Fruit fly (Drosophila melanogaster) whole organism, embryonic: ENCODE data around the gene RpS9.

Experiments used
- Blimp-1 ChIP-seq: fragments of 200-800 bp; sonication (Bioruptor generic); optimal IDR thresholded peaks from 3 replicates; lab custom pipeline; 2018; ENCODE audit warnings: missing biosample characterization, missing genetic modification characterization, mild to moderate bottlenecking, moderate library complexity, missing genetic modification reagents
- CG10462 ChIP-seq: fragments of 200-800 bp; sonication (Bioruptor generic); optimal IDR thresholded peaks from 2 replicates; lab custom pipeline; 2016; ENCODE audit warnings: missing biosample characterization, missing genetic modification characterization
- CG11247 ChIP-seq: fragments of 200-800 bp; sonication (Bioruptor generic); IDR thresholded peaks from 2 replicates; pipeline ENCODE4 v1.3.6; 2022; ENCODE audit warnings: missing biosample characterization, missing genetic modification characterization
- CG11398 ChIP-seq: fragments of 200-800 bp; sonication (Bioruptor generic); optimal IDR thresholded peaks from 2 replicates; lab custom pipeline; 2016; ENCODE audit warnings: missing biosample characterization, missing genetic modification characterization
- CG11456 ChIP-seq: fragments of 200-800 bp; sonication (Bioruptor generic); IDR thresholded peaks from 3 replicates; pipeline ENCODE4 v1.3.6; 2022; ENCODE audit warnings: missing biosample characterization, missing genetic modification characterization
- CG13123 ChIP-seq: fragments of 200-800 bp; sonication (Bioruptor generic); optimal IDR thresholded peaks from 2 replicates; lab custom pipeline; 2016; ENCODE audit warnings: missing biosample characterization, missing genetic modification characterization
- CG13287 ChIP-seq: fragments of 200-800 bp; sonication (Bioruptor generic); IDR thresholded peaks from 2 replicates; pipeline ENCODE4 v1.3.6; 2022; ENCODE audit warnings: missing biosample characterization, missing genetic modification characterization; ENCODE audit not compliant: partially characterized antibody
- CG16813 ChIP-seq: fragments of 200-800 bp; sonication (Bioruptor generic); IDR thresholded peaks from 3 replicates; pipeline ENCODE4 v1.3.6; 2022; ENCODE audit warnings: missing biosample characterization, missing genetic modification characterization; ENCODE audit not compliant: partially characterized antibody
- CG17359 ChIP-seq: fragments of 200-800 bp; sonication (Bioruptor generic); optimal IDR thresholded peaks from 3 replicates; lab custom pipeline; 2018; ENCODE audit warnings: missing biosample characterization, mild to moderate bottlenecking, missing genetic modification characterization, moderate library complexity
- CG18476 ChIP-seq: fragments of 200-800 bp; sonication (Bioruptor generic); optimal IDR thresholded peaks from 2 replicates; lab custom pipeline; 2016; ENCODE audit warnings: missing biosample characterization, mild to moderate bottlenecking, missing genetic modification characterization
- CG6791 ChIP-seq: fragments of 200-800 bp; sonication (Bioruptor generic); IDR thresholded peaks from 3 replicates; pipeline ENCODE4 v1.3.6; 2022; ENCODE audit warnings: missing biosample characterization, missing genetic modification characterization; ENCODE audit not compliant: partially characterized antibody
- CG7839 ChIP-seq: fragments of 200-800 bp; sonication (Bioruptor generic); optimal IDR thresholded peaks from 3 replicates; lab custom pipeline; 2018; ENCODE audit warnings: missing biosample characterization, mild to moderate bottlenecking, missing genetic modification characterization, moderate library complexity
- CG9932 ChIP-seq: fragments of 200-800 bp; sonication (Bioruptor generic); IDR thresholded peaks from 2 replicates; pipeline ENCODE4 v1.3.6; 2022; ENCODE audit warnings: missing biosample characterization, missing genetic modification characterization
- D19A ChIP-seq: fragments of 200-800 bp; optimal IDR thresholded peaks from 3 replicates; lab custom pipeline; 2019; ENCODE audit warnings: missing biosample characterization, mild to moderate bottlenecking, missing genetic modification characterization, moderate library complexity
- Deaf1 ChIP-seq: fragments of 200-800 bp; optimal IDR thresholded peaks from 3 replicates; lab custom pipeline; 2019; ENCODE audit warnings: missing biosample characterization, mild to moderate bottlenecking, missing genetic modification characterization, moderate library complexity
- Dp ChIP-seq: fragments of 200-800 bp; sonication (Bioruptor generic); optimal IDR thresholded peaks from 2 replicates; lab custom pipeline; 2018; ENCODE audit warnings: missing biosample characterization, mild to moderate bottlenecking, missing genetic modification characterization, moderate library complexity
- Eip74EF ChIP-seq, 2 experiments: fragments of 200-800 bp in 1 of 2; fragments of >200 bp in 1 of 2; sonication (Bioruptor generic) in 1 of 2; optimal IDR thresholded peaks; 2 replicates each; lab custom pipeline; 2017 to 2019; ENCODE audit warnings: missing biosample characterization in 2 of 2, missing genetic modification characterization in 2 of 2, mild to moderate bottlenecking in 1 of 2, moderate library complexity in 1 of 2
- Jarid2 ChIP-seq: fragments of 200-800 bp; sonication (Bioruptor generic); optimal IDR thresholded peaks from 3 replicates; lab custom pipeline; 2017; ENCODE audit warnings: mild to moderate bottlenecking, missing biosample characterization, missing genetic modification reagents, missing genetic modification characterization
- NC2β ChIP-seq: fragments of 200-800 bp; sonication (Bioruptor generic); optimal IDR thresholded peaks from 2 replicates; lab custom pipeline; 2016; ENCODE audit warnings: missing biosample characterization, missing genetic modification characterization
- NK7.1 ChIP-seq: fragments of 200-800 bp; sonication (Bioruptor generic); optimal IDR thresholded peaks from 3 replicates; lab custom pipeline; 2016; ENCODE audit warnings: missing biosample characterization, missing genetic modification characterization
- Nf-YA ChIP-seq: fragments of 200-800 bp; sonication (Bioruptor generic); IDR thresholded peaks from 2 replicates; pipeline ENCODE4 v1.3.6; 2022; ENCODE audit warnings: missing biosample characterization, missing genetic modification characterization
- Rfx ChIP-seq: fragments of 200-800 bp; sonication (Bioruptor generic); IDR thresholded peaks from 2 replicates; pipeline ENCODE4 v1.3.6; 2022; ENCODE audit warnings: missing biosample characterization, missing genetic modification characterization
- Side ChIP-seq: fragments of 200-800 bp; sonication (Bioruptor generic); optimal IDR thresholded peaks from 2 replicates; lab custom pipeline; 2016; ENCODE audit warnings: missing biosample characterization, missing genetic modification characterization
- Sry-β ChIP-seq: fragments of 200-800 bp; sonication (Bioruptor generic); optimal IDR thresholded peaks from 2 replicates; lab custom pipeline; 2018; ENCODE audit warnings: missing biosample characterization, mild to moderate bottlenecking, missing genetic modification characterization, moderate library complexity
- aop ChIP-seq: fragments of 200-800 bp; sonication (Bioruptor generic); IDR thresholded peaks from 2 replicates; pipeline ENCODE4 v1.3.6; 2022; ENCODE audit warnings: missing biosample characterization, missing genetic modification characterization
- ap ChIP-seq: fragments of 200-800 bp; sonication (Bioruptor generic); IDR thresholded peaks from 2 replicates; pipeline ENCODE4 v1.3.6; 2022; ENCODE audit warnings: missing biosample characterization, missing genetic modification characterization
- bbx ChIP-seq: fragments of 200-800 bp; sonication (Bioruptor generic); IDR thresholded peaks from 2 replicates; pipeline ENCODE4 v1.3.6; 2022; ENCODE audit warnings: missing biosample characterization, missing genetic modification characterization; ENCODE audit not compliant: partially characterized antibody
- cato ChIP-seq: fragments of 200-800 bp; sonication (Bioruptor generic); optimal IDR thresholded peaks from 2 replicates; lab custom pipeline; 2016; ENCODE audit warnings: missing biosample characterization, missing genetic modification characterization, borderline replicate concordance
- chinmo ChIP-seq: fragments of 200-800 bp; sonication (Bioruptor generic); IDR thresholded peaks from 4 replicates; pipeline ENCODE4 v1.3.6; 2022; ENCODE audit warnings: missing biosample characterization, missing genetic modification characterization; ENCODE audit not compliant: partially characterized antibody
- dm ChIP-seq: fragments of 200-800 bp; sonication (Bioruptor generic); optimal IDR thresholded peaks from 3 replicates; lab custom pipeline; 2016; ENCODE audit warnings: missing biosample characterization, missing genetic modification characterization
- eyg ChIP-seq: fragments of 200-800 bp; sonication (Bioruptor generic); optimal IDR thresholded peaks from 3 replicates; lab custom pipeline; 2016; ENCODE audit warnings: missing biosample characterization, missing genetic modification characterization
- fu2 ChIP-seq: fragments of 200-800 bp; sonication (Bioruptor generic); optimal IDR thresholded peaks from 2 replicates; lab custom pipeline; 2016; ENCODE audit warnings: missing biosample characterization, missing genetic modification characterization
- gro ChIP-seq: fragments of 200-800 bp; sonication (Bioruptor generic); optimal IDR thresholded peaks from 2 replicates; lab custom pipeline; 2016; ENCODE audit warnings: missing biosample characterization, missing genetic modification characterization
- hkb ChIP-seq, 2 experiments: fragments of 200-800 bp in 1 of 2; fragments of >200 bp in 1 of 2; sonication (Bioruptor generic) in 1 of 2; IDR thresholded peaks in 1 of 2; optimal IDR thresholded peaks in 1 of 2; 2 replicates each; pipeline versions ENCODE4 v1.3.6 to Lab custom; 2017 to 2022; ENCODE audit warnings: missing biosample characterization in 1 of 2, missing genetic modification characterization in 1 of 2
- insv ChIP-seq, 2 experiments: fragments of 200-800 bp; sonication (Bioruptor generic); optimal IDR thresholded peaks; 3 replicates each; lab custom pipeline; 2016 to 2018; ENCODE audit warnings: missing biosample characterization in 2 of 2, missing genetic modification characterization in 2 of 2
- jigr1 ChIP-seq: fragments of 200-800 bp; sonication (Bioruptor generic); IDR thresholded peaks from 3 replicates; pipeline ENCODE4 v1.3.6; 2022; ENCODE audit warnings: missing biosample characterization, missing genetic modification characterization
- lilli ChIP-seq: fragments of 200-800 bp; sonication (Bioruptor generic); optimal IDR thresholded peaks from 3 replicates; lab custom pipeline; 2016; ENCODE audit warnings: missing biosample characterization, missing genetic modification characterization
- lov ChIP-seq, 2 experiments: fragments of 200-800 bp in 1 of 2; fragments of >200 bp in 1 of 2; sonication (Bioruptor generic) in 1 of 2; IDR thresholded peaks in 1 of 2; optimal IDR thresholded peaks in 1 of 2; 2 replicates in 1 of 2; 3 replicates in 1 of 2; pipeline versions ENCODE4 v1.3.6 to Lab custom; 2017 to 2022; ENCODE audit warnings: missing biosample characterization in 1 of 2, missing genetic modification characterization in 1 of 2
- mam ChIP-seq: fragments of 200-800 bp; sonication (Bioruptor generic); optimal IDR thresholded peaks from 3 replicates; lab custom pipeline; 2016; ENCODE audit warnings: missing biosample characterization, missing genetic modification characterization
- nau ChIP-seq: fragments of 200-800 bp; sonication (Bioruptor generic); optimal IDR thresholded peaks from 3 replicates; lab custom pipeline; 2017; ENCODE audit warnings: missing biosample characterization, mild to moderate bottlenecking, missing genetic modification characterization, missing genetic modification reagents
- oc ChIP-seq: fragments of 200-800 bp; sonication (Bioruptor generic); optimal IDR thresholded peaks from 2 replicates; lab custom pipeline; 2018; ENCODE audit warnings: missing biosample characterization, mild to moderate bottlenecking, missing genetic modification characterization, moderate library complexity
- phol ChIP-seq: fragments of 200-800 bp; sonication (Bioruptor generic); optimal IDR thresholded peaks from 3 replicates; lab custom pipeline; 2018; ENCODE audit warnings: missing biosample characterization, mild to moderate bottlenecking, missing genetic modification characterization, moderate library complexity
- schlank ChIP-seq: fragments of 200-800 bp; sonication (Bioruptor generic); optimal IDR thresholded peaks from 2 replicates; lab custom pipeline; 2018; ENCODE audit warnings: missing biosample characterization, mild to moderate bottlenecking, missing genetic modification characterization
- sima ChIP-seq: fragments of 200-800 bp; sonication (Bioruptor generic); optimal IDR thresholded peaks from 2 replicates; lab custom pipeline; 2016; ENCODE audit warnings: missing biosample characterization, missing genetic modification characterization
- sisA ChIP-seq: fragments of 200-800 bp; sonication (Bioruptor generic); IDR thresholded peaks from 2 replicates; pipeline ENCODE4 v1.3.6; 2022; ENCODE audit warnings: missing biosample characterization, missing genetic modification characterization
- sna ChIP-seq: fragments of 200-800 bp; sonication (Bioruptor generic); IDR thresholded peaks from 2 replicates; pipeline ENCODE4 v1.3.6; 2022; ENCODE audit warnings: missing biosample characterization, missing genetic modification characterization; ENCODE audit not compliant: partially characterized antibody
- ssp ChIP-seq: fragments of 200-800 bp; sonication (Bioruptor generic); IDR thresholded peaks from 2 replicates; pipeline ENCODE4 v1.3.6; 2022; ENCODE audit warnings: missing biosample characterization, missing genetic modification characterization
- trh ChIP-seq: fragments of 200-800 bp; sonication (Bioruptor generic); optimal IDR thresholded peaks from 2 replicates; lab custom pipeline; 2016; ENCODE audit warnings: missing biosample characterization, missing genetic modification characterization

RpS9 gene

DNA sequence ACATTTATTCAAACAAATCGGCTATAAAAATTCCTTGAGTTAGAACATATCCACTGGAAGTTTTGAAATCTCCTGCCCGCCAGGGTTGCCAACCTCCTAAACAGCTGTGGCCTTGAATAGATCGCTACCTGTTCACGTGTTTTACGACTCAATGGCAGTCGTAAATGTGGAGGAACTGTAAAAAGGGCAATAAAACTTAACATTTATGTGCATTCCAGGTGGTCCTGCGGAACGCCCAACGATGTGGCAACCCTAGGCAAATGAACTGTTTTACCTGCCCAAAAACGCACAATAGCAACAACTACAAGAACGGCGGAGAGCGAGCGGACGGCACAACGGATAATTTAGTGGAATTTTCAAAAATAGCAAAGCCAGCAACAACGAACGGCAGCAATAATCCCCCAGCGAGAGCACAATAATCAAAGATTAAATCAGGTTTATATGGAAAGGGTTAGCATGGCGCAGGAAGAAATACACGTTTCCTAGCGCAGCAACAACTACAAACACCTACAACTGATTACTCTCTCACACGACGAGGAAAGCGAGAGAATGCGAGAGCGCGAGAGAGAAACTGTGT, 49.6 kb downstream of the RpS9 start (continued):
- peak; percentile 20; the same call in 1 of the 2 replicates for TF ChIP-seq CG9932 (GFP tag; lab: Robert Waterston, UW)
- TF ChIP-seq Side = no peak
- 0 out of 2 replicates have a peak, but pooled peaks have one; percentile 20 for TF ChIP-seq ap
- TF ChIP-seq sna = no peak
- TF ChIP-seq dm (GFP tag; lab: Kevin White, UChicago) = peak; percentile 13
- TF ChIP-seq CG11247 (GFP tag; lab: Robert Waterston, UW) = 0 out of 2 replicates have a peak, but pooled peaks have one; percentile 31
- no peak for TF ChIP-seq sima (GFP tag; lab: Kevin White, UChicago)
- TF ChIP-seq Blimp-1 (GFP tag; lab: Kevin White, UChicago) = peak; percentile 3
- TF ChIP-seq Eip74EF (GFP tag; optimal IDR thresholded peaks at IDR 0.05; lab: Kevin White, UChicago) = no peak
- no peak for TF ChIP-seq trh
- no peak for TF ChIP-seq Dp (GFP tag; lab: Kevin White, UChicago)
- no peak for TF ChIP-seq CG18476 (GFP tag; lab: Kevin White, UChicago)
- TF ChIP-seq lov (optimal IDR thresholded peaks at IDR 0.05; lab: Kevin White, UChicago) = no peak
- no peak for TF ChIP-seq lov (GFP tag; IDR thresholded peaks at IDR 0.05; lab: Robert Waterston, UW)
- peak; percentile 10 for TF ChIP-seq Jarid2 (GFP tag; lab: Kevin White, UChicago)
- peak; percentile 38 for TF ChIP-seq CG7839 (tag; lab: Kevin White, UChicago)
- TF ChIP-seq gro = no peak
- no peak for TF ChIP-seq CG13123 (GFP tag; lab: Kevin White, UChicago)
- peak; percentile 41 for TF ChIP-seq sisA (GFP tag; lab: Robert Waterston, UW)
- no peak for TF ChIP-seq schlank (tag; lab: Kevin White, UChicago)
- no peak for TF ChIP-seq NK7.1 (GFP tag; lab: Kevin White, UChicago)
- peak; percentile 1 for TF ChIP-seq NC2β (GFP tag; lab: Kevin White, UChicago)
- TF ChIP-seq fu2 (GFP tag; lab: Kevin White, UChicago) = no peak
- TF ChIP-seq ssp (GFP tag; lab: Robert Waterston, UW) = peak; percentile 25; the same call in 1 of the 2 replicates
- TF ChIP-seq Rfx (GFP tag; lab: Robert Waterston, UW) = peak; percentile 61
- TF ChIP-seq hkb (optimal IDR thresholded peaks at IDR 0.05; lab: Kevin White, UChicago) = no peak
- TF ChIP-seq hkb (GFP tag; IDR thresholded peaks at IDR 0.05; lab: Robert Waterston, UW) = peak; percentile 69
- no peak for TF ChIP-seq Sry-β (GFP tag; lab: Kevin White, UChicago)
- peak; percentile 7 for TF ChIP-seq mam (GFP tag; lab: Kevin White, UChicago)
- no peak for TF ChIP-seq aop
- no peak for TF ChIP-seq CG13287 (GFP tag; lab: Robert Waterston, UW)
- no peak for TF ChIP-seq Deaf1 (tag; lab: Kevin White, UChicago)
- no peak for TF ChIP-seq eyg (GFP tag; lab: Kevin White, UChicago)
- no peak for TF ChIP-seq CG11456 (GFP tag; lab: Robert Waterston, UW)
- peak; percentile 46; the same call in 1 of the 3 replicates for TF ChIP-seq CG6791 (GFP tag; lab: Robert Waterston, UW)
- no peak for TF ChIP-seq CG11398 (GFP tag; lab: Kevin White, UChicago)
- no peak for TF ChIP-seq cato
- no peak for TF ChIP-seq CG16813 (GFP tag; lab: Robert Waterston, UW)
- peak; percentile 36; the same call in 1 of the 2 replicates for TF ChIP-seq Nf-YA
- TF ChIP-seq nau (GFP tag; lab: Kevin White, UChicago) = no peak
- TF ChIP-seq lilli = no peak
- TF ChIP-seq jigr1 (GFP tag; lab: Robert Waterston, UW) = no peak
- 0 out of 4 replicates have a peak, but pooled peaks have one; percentile 46 for TF ChIP-seq chinmo (GFP tag; lab: Robert Waterston, UW)
- TF ChIP-seq oc (tag; lab: Kevin White, UChicago) = no peak
- peak; percentile 65 for TF ChIP-seq CG17359 (tag; lab: Kevin White, UChicago)
- TF ChIP-seq phol (tag; lab: Kevin White, UChicago) = peak; percentile 71
- no peak for TF ChIP-seq D19A (tag; lab: Kevin White, UChicago)
- TF ChIP-seq insv (GFP tag; optimal IDR thresholded peaks at IDR 0.05; lab: Kevin White, UChicago) = no peak
- TF ChIP-seq CG10462 = no peak
- TF ChIP-seq bbx = 0 out of 2 replicates have a peak, but pooled peaks have one; percentile 55
